Worm (Caenorhabditis elegans): Measurements from ENCODE around the gene polq-1.

The polq-1 gene

ce11 chrIII:5839147-5839546 lies 36.2 kb upstream of the polq-1 start (continued):
- TF ChIP-seq irx-1 (tag; optimal IDR thresholded peaks at IDR 0.05): no peak
- TF ChIP-seq pag-3 (tag; optimal IDR thresholded peaks at IDR 0.05; ENCODE audit: borderline replicate concordance, insufficient read depth): no peak
- TF ChIP-seq nhr-28 (tag; optimal IDR thresholded peaks at IDR 0.05): no peak
- no peak for TF ChIP-seq ets-5 (GFP tag; IDR thresholded peaks at IDR 0.05)
- TF ChIP-seq efl-3 (GFP tag; optimal IDR thresholded peaks at IDR 0.05): no peak
- TF ChIP-seq ceh-63 (GFP tag; optimal IDR thresholded peaks at IDR 0.05): no peak
- TF ChIP-seq ceh-8 (GFP tag; optimal IDR thresholded peaks at IDR 0.05): no peak
- no peak for TF ChIP-seq unc-130 (tag; optimal IDR thresholded peaks at IDR 0.05)
- TF ChIP-seq mdl-1 (tag; optimal IDR thresholded peaks at IDR 0.05): no peak
- TF ChIP-seq F16B12.6 (tag; optimal IDR thresholded peaks at IDR 0.05): no peak
- no peak for TF ChIP-seq nhr-237 (tag; optimal IDR thresholded peaks at IDR 0.05)
- TF ChIP-seq ceh-88 (GFP tag; IDR thresholded peaks at IDR 0.05): no peak
- TF ChIP-seq sptf-1 (tag; optimal IDR thresholded peaks at IDR 0.05): no peak
- no peak for TF ChIP-seq nhr-76 (tag; optimal IDR thresholded peaks at IDR 0.05)
- no peak for TF ChIP-seq hlh-17 (GFP tag; optimal IDR thresholded peaks at IDR 0.05; ENCODE audit: borderline replicate concordance)
- TF ChIP-seq lin-39 (tag; optimal IDR thresholded peaks at IDR 0.05): no peak
- TF ChIP-seq nhr-19 (GFP tag; conservative IDR thresholded peaks at IDR 0.05): no peak
- no peak for TF ChIP-seq Y116A8C.19 (tag; optimal IDR thresholded peaks at IDR 0.05; ENCODE audit: borderline replicate concordance)
- TF ChIP-seq nhr-12 (tag; optimal IDR thresholded peaks at IDR 0.05): no peak
- TF ChIP-seq pqm-1 (tag; optimal IDR thresholded peaks at IDR 0.05): no peak
- no peak for TF ChIP-seq snpc-4 (tag; optimal IDR thresholded peaks at IDR 0.05)
- no peak for TF ChIP-seq nhr-84 (tag; optimal IDR thresholded peaks at IDR 0.05)
- TF ChIP-seq alr-1 (tag; optimal IDR thresholded peaks at IDR 0.05; ENCODE audit: borderline replicate concordance): no peak
- TF ChIP-seq nhr-47 (tag; optimal IDR thresholded peaks at IDR 0.05): no peak
- no peak for TF ChIP-seq sox-4 (tag; optimal IDR thresholded peaks at IDR 0.05)
- TF ChIP-seq lin-35 (GFP tag; optimal IDR thresholded peaks at IDR 0.05): peak in 1 of 2 experiments; percentile 41
- TF ChIP-seq nhr-90 (tag; optimal IDR thresholded peaks at IDR 0.05; ENCODE audit: poor library complexity): peak; percentile 53
- TF ChIP-seq ceh-90 (tag; optimal IDR thresholded peaks at IDR 0.05): no peak
- TF ChIP-seq dpl-1 (GFP tag; optimal IDR thresholded peaks at IDR 0.05): peak in 1 of 3 experiments; percentile 7
- no peak for TF ChIP-seq C04F5.9 (tag; optimal IDR thresholded peaks at IDR 0.05)
- TF ChIP-seq aly-2 (tag; optimal IDR thresholded peaks at IDR 0.05): no peak
- no peak for TF ChIP-seq nhr-11 (tag; optimal IDR thresholded peaks at IDR 0.05)
- TF ChIP-seq grh-1 (GFP tag; IDR thresholded peaks at IDR 0.05): no peak
- TF ChIP-seq elt-3 (tag; optimal IDR thresholded peaks at IDR 0.05): peak in 3 of 6 experiments; percentile 5 to 85 (median 78)
- TF ChIP-seq elt-2 (tag; optimal IDR thresholded peaks at IDR 0.05): peak; percentile 75
- no peak for TF ChIP-seq xbp-1 (tag; optimal IDR thresholded peaks at IDR 0.05)
- no peak for TF ChIP-seq unc-98 (GFP tag; IDR thresholded peaks at IDR 0.05)
- no peak for TF ChIP-seq ces-1 (GFP tag; optimal IDR thresholded peaks at IDR 0.05)
- no peak for TF ChIP-seq vab-15 (tag; optimal IDR thresholded peaks at IDR 0.05)
- TF ChIP-seq C34B4.2 (tag; optimal IDR thresholded peaks at IDR 0.05): no peak
- TF ChIP-seq lsy-2 (tag; optimal IDR thresholded peaks at IDR 0.05): peak; percentile 21 to 49
- no peak for TF ChIP-seq ztf-11 (tag; optimal IDR thresholded peaks at IDR 0.05)
- no peak for TF ChIP-seq fkh-10 (GFP tag; optimal IDR thresholded peaks at IDR 0.05)
- TF ChIP-seq nhr-20 (tag; optimal IDR thresholded peaks at IDR 0.05): peak; percentile 35
